Worm (Caenorhabditis elegans) whole organism, mixed stage, embryonic: Measurements from ENCODE around the gene C38C6.3.

ENCODE experiments used
- ces-1 ChIP-seq: fragments of 150-350 bp; optimal IDR thresholded peaks from 2 replicates; lab custom pipeline; 2014; ENCODE audit warnings: missing biosample characterization, missing genetic modification reagents, missing genetic modification characterization
- drap-1 ChIP-seq: fragments of 200-800 bp; sonication (Bioruptor generic); optimal IDR thresholded peaks from 3 replicates; lab custom pipeline; 2018; ENCODE audit warnings: mild to moderate bottlenecking, missing genetic modification characterization, missing compliant biosample characterization
- lsy-2 ChIP-seq: fragments of 150-350 bp; optimal IDR thresholded peaks from 2 replicates; lab custom pipeline; 2014; ENCODE audit warnings: missing biosample characterization, missing genetic modification characterization
- mep-1 ChIP-seq: fragments of 150-350 bp; optimal IDR thresholded peaks from 2 replicates; lab custom pipeline; 2017; ENCODE audit warnings: missing biosample characterization, missing genetic modification reagents, missing genetic modification characterization, inconsistent platforms
- nhr-12 ChIP-seq: fragments of 150-350 bp; optimal IDR thresholded peaks from 2 replicates; lab custom pipeline; 2014; ENCODE audit warnings: missing biosample characterization, missing genetic modification characterization
- nhr-2 ChIP-seq: fragments of 150-350 bp; optimal IDR thresholded peaks from 2 replicates; lab custom pipeline; 2014; ENCODE audit warnings: missing biosample characterization, missing genetic modification characterization
- nhr-76 ChIP-seq: sonication (generic microtip); optimal IDR thresholded peaks from 2 replicates; lab custom pipeline; 2017; ENCODE audit warnings: missing biosample characterization, missing genetic modification characterization
- snpc-4 ChIP-seq: fragments of 150-350 bp; optimal IDR thresholded peaks from 2 replicates; lab custom pipeline; 2014; ENCODE audit warnings: missing biosample characterization, missing genetic modification characterization
- ztf-11 ChIP-seq: fragments of 150-350 bp; optimal IDR thresholded peaks from 2 replicates; lab custom pipeline; 2014; ENCODE audit warnings: missing biosample characterization, missing genetic modification characterization

- TF ChIP-seq snpc-4 (tag; lab: Kevin White, UChicago) (no peak), ztf-11 (tag; lab: Kevin White, UChicago) (no peak), lsy-2 (tag; lab: Kevin White, UChicago) (no peak), ces-1 (GFP tag; lab: Kevin White, UChicago) (no peak), nhr-2 (tag; lab: Kevin White, UChicago) (no peak), mep-1 (no peak), nhr-76 (tag; lab: Kevin White, UChicago) (no peak), nhr-12 (tag; lab: Kevin White, UChicago) (no peak), drap-1 (GFP tag; lab: Kevin White, UChicago) (no peak)
Measured at ce11 chrII:14647550-14647949, 14.6 kb downstream of the C38C6.3 start.
